Worm (Caenorhabditis elegans) whole organism, L4 larva: ENCODE data around the gene EGAP9.4.
A peak's percentile ranks its signal among the peaks of the same experiment; 100 is the strongest.
"Not testable (repeated sequence)": the region's sequence is repeated elsewhere in the genome, so short reads cannot be mapped to it uniquely, and the experiment has no call there.

Experiments used
- F26F4.8 ChIP-seq: fragments of 200-800 bp; sonication (Bioruptor generic); conservative IDR thresholded peaks from 2 replicates; pipeline ENCODE4 v1.3.6; 2022; ENCODE audit warnings: missing genetic modification characterization, missing compliant biosample characterization
- F49E8.2 ChIP-seq: sonication (generic microtip); optimal IDR thresholded peaks from 2 replicates; lab custom pipeline; 2016; ENCODE audit warnings: missing compliant biosample characterization, mild to moderate bottlenecking, missing genetic modification characterization, borderline replicate concordance
- Y105C5A.15 ChIP-seq: fragments of 200-800 bp; sonication (Bioruptor generic); IDR thresholded peaks from 2 replicates; pipeline ENCODE4 v1.3.6; 2022; ENCODE audit warnings: missing genetic modification characterization, missing compliant biosample characterization
- Y48G9A.11 ChIP-seq: fragments of 200-800 bp; sonication (Bioruptor generic); IDR thresholded peaks from 2 replicates; pipeline ENCODE4 v1.3.6; 2022; ENCODE audit warnings: missing genetic modification reagents, missing genetic modification characterization, missing compliant biosample characterization
- ZK337.2 ChIP-seq: fragments of 200-800 bp; sonication (Bioruptor generic); IDR thresholded peaks from 2 replicates; pipeline ENCODE4 v1.3.6; 2022; ENCODE audit warnings: missing genetic modification reagents, missing genetic modification characterization, missing compliant biosample characterization
- ama-1 ChIP-seq: fragments of 150-350 bp; optimal IDR thresholded peaks from 2 replicates; lab custom pipeline; 2014; ENCODE audit warnings: inconsistent platforms, mixed read lengths
- daf-16 ChIP-seq, 3 experiments: sonication (generic microtip); optimal IDR thresholded peaks; 2 replicates each; lab custom pipeline; 2016 to 2017; ENCODE audit warnings: missing genetic modification characterization in 3 of 3, missing genetic modification reagents in 3 of 3, mild to moderate bottlenecking in 2 of 3, missing compliant biosample characterization in 2 of 3, missing biosample characterization in 1 of 3, moderate library complexity in 1 of 3
- dmd-6 ChIP-seq: fragments of 200-800 bp; sonication (Bioruptor generic); IDR thresholded peaks from 2 replicates; pipeline ENCODE4 v1.3.6; 2022; ENCODE audit warnings: missing genetic modification reagents, missing genetic modification characterization, missing compliant biosample characterization
- dpl-1 ChIP-seq: fragments of 150-350 bp; optimal IDR thresholded peaks from 2 replicates; lab custom pipeline; 2014; ENCODE audit warnings: missing biosample characterization, missing genetic modification reagents, missing genetic modification characterization
- duxl-1 ChIP-seq: sonication (generic microtip); optimal IDR thresholded peaks from 2 replicates; lab custom pipeline; 2016; ENCODE audit warnings: mild to moderate bottlenecking, missing genetic modification characterization, moderate library complexity, missing compliant biosample characterization; ENCODE audit not compliant: poor library complexity
- dve-1 ChIP-seq: sonication (generic microtip); optimal IDR thresholded peaks from 2 replicates; lab custom pipeline; 2017; ENCODE audit warnings: antibody characterized with exemption, mild to moderate bottlenecking, missing genetic modification characterization, missing compliant biosample characterization; ENCODE audit not compliant: insufficient read depth
- jun-1 ChIP-seq: fragments of 150-350 bp; optimal IDR thresholded peaks from 2 replicates; lab custom pipeline; 2014; ENCODE audit warnings: missing biosample characterization, missing genetic modification reagents, missing genetic modification characterization
- lin-29 ChIP-seq: fragments of 200-800 bp; sonication (Bioruptor generic); IDR thresholded peaks from 2 replicates; pipeline ENCODE4 v1.3.6; 2022; ENCODE audit warnings: missing genetic modification reagents, missing genetic modification characterization, missing compliant biosample characterization
- lin-38 ChIP-seq: fragments of 200-800 bp; sonication (Bioruptor generic); IDR thresholded peaks from 2 replicates; pipeline ENCODE4 v1.3.6; 2022; ENCODE audit warnings: missing genetic modification reagents, missing genetic modification characterization, missing compliant biosample characterization
- lsy-2 ChIP-seq, 2 experiments: fragments of 150-350 bp in 1 of 2; sonication (generic microtip) in 1 of 2; optimal IDR thresholded peaks; 2 replicates each; lab custom pipeline; 2014 to 2017; ENCODE audit warnings: missing biosample characterization in 2 of 2, missing genetic modification characterization in 2 of 2
- madf-9 ChIP-seq: fragments of 200-800 bp; sonication (Bioruptor generic); conservative IDR thresholded peaks from 2 replicates; pipeline ENCODE4 v1.3.6; 2022; ENCODE audit warnings: missing genetic modification reagents, missing genetic modification characterization, missing compliant biosample characterization
- mdl-1 ChIP-seq, 2 experiments: fragments of 150-350 bp in 1 of 2; sonication (generic microtip) in 1 of 2; optimal IDR thresholded peaks; 2 replicates each; lab custom pipeline; 2014 to 2017; ENCODE audit warnings: missing biosample characterization in 2 of 2, missing genetic modification characterization in 2 of 2
- mdt-29 ChIP-seq: fragments of 200-800 bp; sonication (Bioruptor generic); IDR thresholded peaks from 2 replicates; pipeline ENCODE4 v1.3.6; 2022; ENCODE audit warnings: missing genetic modification reagents, missing genetic modification characterization, missing compliant biosample characterization
- mxl-2 ChIP-seq: fragments of 200-800 bp; sonication (Bioruptor generic); conservative IDR thresholded peaks from 2 replicates; pipeline ENCODE4 v1.3.6; 2022; ENCODE audit warnings: missing genetic modification reagents, missing genetic modification characterization, missing compliant biosample characterization
- nhr-10 ChIP-seq: fragments of 150-350 bp; optimal IDR thresholded peaks from 2 replicates; lab custom pipeline; 2014; ENCODE audit warnings: missing biosample characterization, missing genetic modification characterization
- nhr-237 ChIP-seq: sonication (generic microtip); optimal IDR thresholded peaks from 2 replicates; lab custom pipeline; 2017; ENCODE audit warnings: missing biosample characterization, missing genetic modification characterization
- nhr-28 ChIP-seq: fragments of 150-350 bp; optimal IDR thresholded peaks from 2 replicates; lab custom pipeline; 2014; ENCODE audit warnings: missing biosample characterization, missing genetic modification characterization
- nhr-6 ChIP-seq: fragments of 150-350 bp; optimal IDR thresholded peaks from 2 replicates; lab custom pipeline; 2014; ENCODE audit warnings: missing biosample characterization, missing genetic modification characterization
- php-3 ChIP-seq: fragments of 200-800 bp; sonication (Bioruptor generic); IDR thresholded peaks from 2 replicates; pipeline ENCODE4 v1.3.6; 2022; ENCODE audit warnings: missing genetic modification reagents, missing genetic modification characterization, missing compliant biosample characterization
- pqm-1 ChIP-seq: sonication (generic microtip); optimal IDR thresholded peaks from 2 replicates; lab custom pipeline; 2017; ENCODE audit warnings: missing biosample characterization, missing genetic modification characterization
- sdz-12 ChIP-seq: fragments of 200-800 bp; sonication (Bioruptor generic); optimal IDR thresholded peaks from 2 replicates; lab custom pipeline; 2018; ENCODE audit warnings: mild to moderate bottlenecking, missing genetic modification characterization, missing compliant biosample characterization
- snpc-1.2 ChIP-seq: fragments of 200-800 bp; sonication (Bioruptor generic); IDR thresholded peaks from 2 replicates; pipeline ENCODE4 v1.3.6; 2022; ENCODE audit warnings: missing genetic modification reagents, missing genetic modification characterization, missing compliant biosample characterization
- snpc-4 ChIP-seq: fragments of 150-350 bp; optimal IDR thresholded peaks from 2 replicates; lab custom pipeline; 2014; ENCODE audit warnings: missing biosample characterization, missing genetic modification characterization
- spr-1 ChIP-seq: sonication (generic microtip); optimal IDR thresholded peaks from 2 replicates; lab custom pipeline; 2016; ENCODE audit warnings: mild to moderate bottlenecking, missing genetic modification characterization, missing compliant biosample characterization
- unc-130 ChIP-seq: sonication (generic microtip); optimal IDR thresholded peaks from 2 replicates; lab custom pipeline; 2016; ENCODE audit warnings: missing genetic modification reagents, missing genetic modification characterization, missing compliant biosample characterization
- ztf-7 ChIP-seq: fragments of 150-350 bp; optimal IDR thresholded peaks from 2 replicates; lab custom pipeline; 2014; ENCODE audit warnings: missing biosample characterization, missing genetic modification characterization

The EGAP9.4 gene

DNA sequence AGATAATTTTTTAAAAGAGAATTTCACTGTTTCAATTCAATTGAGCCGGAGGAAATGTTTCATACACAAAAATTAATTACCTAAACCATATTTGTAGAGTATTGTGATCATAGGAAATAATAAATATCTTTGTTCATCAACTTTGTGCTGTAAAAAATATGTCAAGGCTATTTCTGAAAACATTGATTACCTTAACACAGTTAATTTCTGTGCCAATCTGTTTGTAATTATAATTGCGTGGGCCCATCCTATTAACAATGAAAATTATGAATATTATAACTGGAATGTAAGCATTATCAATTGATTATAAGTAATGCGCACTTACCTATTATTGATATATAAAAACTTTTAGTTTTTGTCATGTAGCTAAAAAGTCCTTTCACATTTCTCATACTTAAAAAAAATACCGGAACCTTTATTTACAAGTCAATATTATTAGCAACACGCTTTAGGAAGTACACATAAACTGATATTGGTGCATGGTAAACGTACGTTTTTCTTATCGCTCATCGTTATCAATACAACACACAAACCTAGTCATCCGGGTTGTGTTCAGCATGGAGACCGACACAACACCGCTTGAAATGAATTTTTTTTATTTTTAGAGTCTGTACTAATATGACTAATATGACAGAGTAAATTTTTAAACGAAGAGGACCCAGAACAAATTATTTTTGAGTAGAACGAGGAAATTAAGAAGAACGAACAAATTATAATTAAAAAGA is 1.1 kb upstream of the EGAP9.4 start, which contains the start of gene fut-2 (continued):
- TF ChIP-seq mdt-29 (GFP tag; lab: Robert Waterston, UW) (no peak), lin-29 (GFP tag; lab: Robert Waterston, UW) (no peak), ama-1 (no peak), dmd-6 (GFP tag; lab: Robert Waterston, UW) (peak; percentile 33; the same call in 1 of the 2 replicates), nhr-28 (peak; percentile 90)

DNA sequence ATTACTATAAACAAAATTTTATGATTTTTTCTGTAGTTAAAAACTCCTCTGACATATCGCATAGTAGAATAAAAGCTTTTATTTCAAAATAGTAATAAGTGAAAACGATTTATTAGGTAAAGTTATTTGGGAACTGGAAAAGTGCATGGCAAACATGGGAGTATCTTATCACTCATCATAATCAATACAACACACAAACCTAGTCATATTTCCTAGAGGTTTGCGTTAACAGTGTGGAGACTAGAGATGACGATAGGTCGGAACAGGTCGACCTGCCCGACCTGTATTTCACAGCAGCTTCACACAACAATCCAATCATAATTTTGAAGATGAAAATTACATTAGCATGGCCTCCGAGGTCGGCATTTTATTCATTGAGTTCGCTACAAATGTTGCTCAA is 3.3 kb downstream of the EGAP9.4 start, which contains the start of gene EGAP9.3:
Gene EGAP9.3, minus strand, starts transcription at position 131 of the 400 bp plus-strand sequence.
- TF ChIP-seq ztf-7 (tag; lab: Kevin White, UChicago) (no peak), pqm-1 (tag; lab: Kevin White, UChicago) (peak; percentile 43), F26F4.8 (no peak), nhr-237 (tag; lab: Kevin White, UChicago) (no peak), Y105C5A.15 (no peak), daf-16 (GFP tag; optimal IDR thresholded peaks at IDR 0.05; lab: Kevin White, UChicago) (no peak), daf-16 (tag; optimal IDR thresholded peaks at IDR 0.05; lab: Kevin White, UChicago) (peak; percentile 19), nhr-28 (peak; percentile 69), php-3 (GFP tag; lab: Robert Waterston, UW) (no peak), mxl-2 (GFP tag; lab: Robert Waterston, UW) (no peak)

DNA sequence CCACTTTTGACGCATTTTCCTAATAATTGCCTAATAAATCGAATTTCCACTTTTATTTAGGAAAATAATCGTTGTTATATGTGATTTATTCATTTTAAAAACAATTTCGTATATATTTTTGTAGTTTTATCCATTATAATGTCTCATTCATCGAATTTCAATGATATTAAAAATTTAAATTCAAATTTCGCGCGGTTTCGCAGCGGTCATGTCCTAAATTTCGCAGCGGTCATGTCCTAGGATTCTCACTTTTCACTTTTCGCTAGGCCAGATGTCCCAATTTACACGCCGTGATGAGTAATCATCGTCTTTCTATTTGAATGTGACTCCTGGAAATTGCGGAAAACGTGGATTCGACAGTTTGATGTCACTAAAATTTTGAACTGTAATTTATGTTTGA is 5.1 kb downstream of the EGAP9.4 start, which contains the start of gene ZK1055.4:
Gene ZK1055.4, plus strand, starts transcription at position 301 of the 400 bp plus-strand sequence.
- not testable (repeated sequence) for TF ChIP-seq mdl-1 (tag; optimal IDR thresholded peaks at IDR 0.05; lab: Kevin White, UChicago); ama-1; nhr-10 (tag; lab: Kevin White, UChicago)

ce11 chrV:6590283-6590682 is 13.6 kb downstream of the EGAP9.4 start, which contains the start of gene ZK1055.2:
ZK1055.2 (plus strand) TSS chrV:6590583.
- TF ChIP-seq madf-9, result no peak
- TF ChIP-seq sdz-12 (GFP tag; lab: Kevin White, UChicago), result no peak
- no peak for TF ChIP-seq jun-1 (tag; lab: Kevin White, UChicago)
- no peak for TF ChIP-seq snpc-4 (tag; lab: Kevin White, UChicago)
- TF ChIP-seq ZK337.2 (GFP tag; lab: Robert Waterston, UW), result no peak

DNA sequence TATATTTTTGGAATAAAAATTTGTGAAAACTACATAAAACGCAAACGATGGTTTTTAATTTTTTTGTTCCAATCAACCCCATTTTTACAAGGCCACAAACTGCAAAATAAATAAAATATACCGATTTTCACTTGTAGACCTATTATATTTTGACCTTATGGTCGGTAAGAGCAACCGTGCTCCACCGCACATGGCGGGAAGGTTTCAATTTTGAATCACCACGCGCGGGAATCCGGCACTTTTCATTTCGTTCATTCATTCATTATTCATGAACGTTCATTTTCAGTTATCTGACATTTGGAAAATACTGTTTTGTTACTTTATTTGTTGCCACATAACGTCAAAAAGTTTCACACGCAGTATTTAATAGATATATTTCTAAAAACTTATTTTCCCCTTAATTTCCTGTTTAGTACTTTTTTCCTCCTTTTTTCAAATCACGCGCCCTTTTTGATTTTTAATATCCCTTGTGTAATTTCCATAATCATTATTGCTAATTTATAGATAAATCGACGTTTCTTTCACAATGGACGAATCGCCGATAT is 17.1 kb downstream of the EGAP9.4 start, which contains the start of gene hcp-1:
Gene hcp-1, plus strand, starts transcription at position 495 of the 545 bp plus-strand sequence.
- TF ChIP-seq snpc-1.2 (GFP tag; lab: Robert Waterston, UW) (peak; percentile 55; the same call in 1 of the 2 replicates), lsy-2 (tag; optimal IDR thresholded peaks at IDR 0.05; lab: Kevin White, UChicago) (no peak), duxl-1 (tag; lab: Kevin White, UChicago) (no peak), Y48G9A.11 (GFP tag; lab: Robert Waterston, UW) (peak; percentile 81), lin-38 (peak; percentile 97), nhr-6 (tag; lab: Kevin White, UChicago) (peak; percentile 47), dpl-1 (peak; percentile 85), ZK337.2 (GFP tag; lab: Robert Waterston, UW) (no peak), nhr-28 (peak; percentile 35), spr-1 (tag; lab: Kevin White, UChicago) (no peak), unc-130 (GFP tag; lab: Kevin White, UChicago) (peak; percentile 81), F49E8.2 (tag; lab: Kevin White, UChicago) (peak; percentile 77), php-3 (GFP tag; lab: Robert Waterston, UW) (no peak), dve-1 (tag; lab: Kevin White, UChicago) (no peak)
